Fruit fly (Drosophila melanogaster) whole organism, embryonic: Measurements from ENCODE around the gene Or85a.

Experiments used
- Aef1 ChIP-seq: fragments of 200-800 bp; sonication (Bioruptor generic); IDR thresholded peaks from 3 replicates; pipeline ENCODE4 v1.3.6; 2022; ENCODE audit warnings: missing biosample characterization, missing genetic modification characterization
- Asciz ChIP-seq: fragments of 200-800 bp; sonication (Bioruptor generic); optimal IDR thresholded peaks from 2 replicates; lab custom pipeline; 2017; ENCODE audit warnings: missing biosample characterization, mild to moderate bottlenecking, missing genetic modification characterization, missing genetic modification reagents
- CG10209 ChIP-seq: fragments of 200-800 bp; sonication (Bioruptor generic); optimal IDR thresholded peaks from 3 replicates; lab custom pipeline; 2017; ENCODE audit warnings: missing biosample characterization, mild to moderate bottlenecking, missing genetic modification characterization, missing genetic modification reagents
- CG10366 ChIP-seq: fragments of 200-800 bp; sonication (Bioruptor generic); IDR thresholded peaks from 2 replicates; pipeline ENCODE4 v1.3.6; 2022; ENCODE audit warnings: missing biosample characterization, missing genetic modification characterization
- CG12071 ChIP-seq: fragments of 200-800 bp; sonication (Bioruptor generic); optimal IDR thresholded peaks from 3 replicates; lab custom pipeline; 2018; ENCODE audit warnings: missing biosample characterization, mild to moderate bottlenecking, missing genetic modification characterization
- CG12219 ChIP-seq: fragments of 200-800 bp; sonication (Bioruptor generic); optimal IDR thresholded peaks from 3 replicates; lab custom pipeline; 2018; ENCODE audit warnings: missing biosample characterization, mild to moderate bottlenecking, missing genetic modification characterization
- CG12391 ChIP-seq: fragments of 200-800 bp; sonication (Bioruptor generic); optimal IDR thresholded peaks from 3 replicates; lab custom pipeline; 2018; ENCODE audit warnings: missing biosample characterization, mild to moderate bottlenecking, missing genetic modification characterization, moderate library complexity
- CG12659 ChIP-seq: fragments of 200-800 bp; sonication (Bioruptor generic); optimal IDR thresholded peaks from 3 replicates; lab custom pipeline; 2017; ENCODE audit warnings: mild to moderate bottlenecking, missing biosample characterization, missing genetic modification reagents, missing genetic modification characterization
- CG13296 ChIP-seq: fragments of 200-800 bp; sonication (Bioruptor generic); optimal IDR thresholded peaks from 3 replicates; lab custom pipeline; 2018; ENCODE audit warnings: missing biosample characterization, mild to moderate bottlenecking, missing genetic modification characterization
- CG14050 ChIP-seq: fragments of 200-800 bp; sonication (Bioruptor generic); IDR thresholded peaks from 3 replicates; pipeline ENCODE4 v1.3.6; 2022; ENCODE audit warnings: missing biosample characterization, missing genetic modification characterization
- CG15011 ChIP-seq: fragments of 200-800 bp; sonication (Bioruptor generic); optimal IDR thresholded peaks from 3 replicates; lab custom pipeline; 2018; ENCODE audit warnings: missing biosample characterization, mild to moderate bottlenecking, missing genetic modification characterization
- CG15479 ChIP-seq: fragments of 200-800 bp; sonication (Bioruptor generic); optimal IDR thresholded peaks from 3 replicates; lab custom pipeline; 2019; ENCODE audit warnings: missing biosample characterization, mild to moderate bottlenecking, missing genetic modification characterization, moderate library complexity
- CG18476 ChIP-seq: fragments of 200-800 bp; sonication (Bioruptor generic); optimal IDR thresholded peaks from 2 replicates; lab custom pipeline; 2016; ENCODE audit warnings: missing biosample characterization, mild to moderate bottlenecking, missing genetic modification characterization
- CG18619 ChIP-seq: fragments of 200-800 bp; sonication (Bioruptor generic); optimal IDR thresholded peaks from 3 replicates; lab custom pipeline; 2017; ENCODE audit warnings: missing biosample characterization, mild to moderate bottlenecking, missing genetic modification characterization
- CG30403 ChIP-seq: fragments of 200-800 bp; sonication (Bioruptor generic); optimal IDR thresholded peaks from 3 replicates; lab custom pipeline; 2016; ENCODE audit warnings: missing biosample characterization, missing genetic modification characterization
- CG31365 ChIP-seq: fragments of 200-800 bp; sonication (Bioruptor generic); optimal IDR thresholded peaks from 2 replicates; lab custom pipeline; 2018; ENCODE audit warnings: missing biosample characterization, mild to moderate bottlenecking, missing genetic modification characterization
- CG32532 ChIP-seq: fragments of 200-800 bp; sonication (Bioruptor generic); IDR thresholded peaks from 2 replicates; pipeline ENCODE4 v1.3.6; 2022; ENCODE audit warnings: missing biosample characterization, missing genetic modification characterization
- CG5180 ChIP-seq: fragments of 200-800 bp; sonication (Bioruptor generic); optimal IDR thresholded peaks from 3 replicates; lab custom pipeline; 2017; ENCODE audit warnings: missing biosample characterization, missing genetic modification characterization, mild to moderate bottlenecking, moderate library complexity, missing genetic modification reagents
- CG7786 ChIP-seq: fragments of 200-800 bp; sonication (Bioruptor generic); optimal IDR thresholded peaks from 2 replicates; lab custom pipeline; 2016; ENCODE audit warnings: missing biosample characterization, missing genetic modification characterization
- CG7963 ChIP-seq: fragments of 200-800 bp; sonication (Bioruptor generic); IDR thresholded peaks from 3 replicates; pipeline ENCODE4 v1.3.6; 2022; ENCODE audit warnings: missing biosample characterization, missing genetic modification characterization; ENCODE audit not compliant: partially characterized antibody
- CG8924 ChIP-seq: fragments of 200-800 bp; optimal IDR thresholded peaks from 3 replicates; lab custom pipeline; 2019; ENCODE audit warnings: missing biosample characterization, mild to moderate bottlenecking, missing genetic modification characterization, moderate library complexity
- D19A ChIP-seq: fragments of 200-800 bp; optimal IDR thresholded peaks from 3 replicates; lab custom pipeline; 2019; ENCODE audit warnings: missing biosample characterization, mild to moderate bottlenecking, missing genetic modification characterization, moderate library complexity
- Dad ChIP-seq: fragments of 200-800 bp; sonication (Bioruptor generic); optimal IDR thresholded peaks from 3 replicates; lab custom pipeline; 2016; ENCODE audit warnings: missing biosample characterization, missing genetic modification characterization
- Dek ChIP-seq: fragments of 200-800 bp; sonication (Bioruptor generic); optimal IDR thresholded peaks from 3 replicates; lab custom pipeline; 2019; ENCODE audit warnings: missing biosample characterization, mild to moderate bottlenecking, missing genetic modification characterization, moderate library complexity
- Drgx ChIP-seq: fragments of 200-800 bp; sonication (Bioruptor generic); IDR thresholded peaks from 2 replicates; pipeline ENCODE4 v1.3.6; 2022; ENCODE audit warnings: missing biosample characterization, missing genetic modification characterization
- Fer3 ChIP-seq: fragments of 200-800 bp; sonication (Bioruptor generic); optimal IDR thresholded peaks from 2 replicates; lab custom pipeline; 2018; ENCODE audit warnings: missing biosample characterization, mild to moderate bottlenecking, missing genetic modification characterization, moderate library complexity
- Hand ChIP-seq: fragments of 200-800 bp; sonication (Bioruptor generic); optimal IDR thresholded peaks from 2 replicates; lab custom pipeline; 2017; ENCODE audit warnings: mild to moderate bottlenecking, missing biosample characterization, missing genetic modification reagents, missing genetic modification characterization
- Hmr ChIP-seq: fragments of 200-800 bp; sonication (Bioruptor generic); optimal IDR thresholded peaks from 3 replicates; lab custom pipeline; 2017; ENCODE audit warnings: mild to moderate bottlenecking, missing biosample characterization, missing genetic modification reagents, missing genetic modification characterization
- Jarid2 ChIP-seq: fragments of 200-800 bp; sonication (Bioruptor generic); optimal IDR thresholded peaks from 3 replicates; lab custom pipeline; 2017; ENCODE audit warnings: mild to moderate bottlenecking, missing biosample characterization, missing genetic modification reagents, missing genetic modification characterization
- Med ChIP-seq: fragments of 200-800 bp; sonication (Bioruptor generic); peaks from one replicate; lab custom pipeline; 2016; ENCODE audit warnings: missing biosample characterization, missing genetic modification characterization, mild to moderate bottlenecking, inconsistent platforms, moderate library complexity
- Pdp1 ChIP-seq, 2 experiments: fragments of 200-800 bp; sonication (Bioruptor generic); optimal IDR thresholded peaks; 3 replicates each; lab custom pipeline; 2016; ENCODE audit warnings: missing biosample characterization in 2 of 2, missing genetic modification characterization in 2 of 2, mild to moderate bottlenecking in 1 of 2, moderate library complexity in 1 of 2
- Ptx1 ChIP-seq: fragments of 200-800 bp; sonication (Bioruptor generic); IDR thresholded peaks from 2 replicates; pipeline ENCODE4 v1.3.6; 2022; ENCODE audit warnings: missing biosample characterization, missing genetic modification characterization
- Rfx ChIP-seq: fragments of 200-800 bp; sonication (Bioruptor generic); IDR thresholded peaks from 2 replicates; pipeline ENCODE4 v1.3.6; 2022; ENCODE audit warnings: missing biosample characterization, missing genetic modification characterization
- Stat92E ChIP-seq, 3 experiments: fragments of >200 bp in 2 of 3; fragments of 200-800 bp in 1 of 3; sonication (Bioruptor generic) in 1 of 3; optimal IDR thresholded peaks; 2 replicates each; lab custom pipeline; 2017 to 2019; ENCODE audit warnings: missing biosample characterization in 3 of 3, missing genetic modification characterization in 3 of 3, mild to moderate bottlenecking in 1 of 3, moderate library complexity in 1 of 3
- Trl ChIP-seq, 3 experiments: fragments of >200 bp in 2 of 3; fragments of 200-800 bp in 1 of 3; sonication (Bioruptor generic) in 1 of 3; optimal IDR thresholded peaks; 2 replicates in 1 of 3; 3 replicates in 2 of 3; lab custom pipeline; 2016 to 2017; ENCODE audit warnings: missing biosample characterization in 1 of 3, missing genetic modification characterization in 1 of 3
- grau ChIP-seq: fragments of 200-800 bp; optimal IDR thresholded peaks from 3 replicates; lab custom pipeline; 2019; ENCODE audit warnings: missing biosample characterization, mild to moderate bottlenecking, missing genetic modification characterization, moderate library complexity
- grn ChIP-seq: fragments of 200-800 bp; sonication (Bioruptor generic); optimal IDR thresholded peaks from 3 replicates; lab custom pipeline; 2017; ENCODE audit warnings: missing biosample characterization, missing genetic modification characterization
- gt ChIP-seq: fragments of 200-800 bp; sonication (Bioruptor generic); IDR thresholded peaks from 2 replicates; pipeline ENCODE4 v1.3.6; 2022; ENCODE audit warnings: missing biosample characterization, missing genetic modification characterization
- her ChIP-seq: fragments of 200-800 bp; sonication (Bioruptor generic); optimal IDR thresholded peaks from 2 replicates; lab custom pipeline; 2016; ENCODE audit warnings: missing biosample characterization, missing genetic modification characterization
- hkb ChIP-seq, 2 experiments: fragments of 200-800 bp in 1 of 2; fragments of >200 bp in 1 of 2; sonication (Bioruptor generic) in 1 of 2; IDR thresholded peaks in 1 of 2; optimal IDR thresholded peaks in 1 of 2; 2 replicates each; pipeline versions ENCODE4 v1.3.6 to Lab custom; 2017 to 2022; ENCODE audit warnings: missing biosample characterization in 1 of 2, missing genetic modification characterization in 1 of 2
- lilli ChIP-seq: fragments of 200-800 bp; sonication (Bioruptor generic); optimal IDR thresholded peaks from 3 replicates; lab custom pipeline; 2016; ENCODE audit warnings: missing biosample characterization, missing genetic modification characterization
- row ChIP-seq: fragments of 200-800 bp; sonication (Bioruptor generic); IDR thresholded peaks from 3 replicates; pipeline ENCODE4 v1.3.6; 2022; ENCODE audit warnings: missing biosample characterization, missing genetic modification characterization
- sens ChIP-seq: fragments of 200-800 bp; sonication (Bioruptor generic); peaks from one replicate; lab custom pipeline; 2016; ENCODE audit warnings: missing biosample characterization, missing genetic modification characterization
- slbo ChIP-seq: fragments of 200-800 bp; sonication (Bioruptor generic); IDR thresholded peaks from 2 replicates; pipeline ENCODE4 v1.3.6; 2022; ENCODE audit warnings: missing biosample characterization, missing genetic modification characterization
- sug ChIP-seq: fragments of 200-800 bp; optimal IDR thresholded peaks from 2 replicates; lab custom pipeline; 2019; ENCODE audit warnings: missing biosample characterization, mild to moderate bottlenecking, missing genetic modification characterization, moderate library complexity
- vvl ChIP-seq: fragments of 200-800 bp; sonication (Bioruptor generic); IDR thresholded peaks from 2 replicates; pipeline ENCODE4 v1.3.6; 2022; ENCODE audit warnings: missing biosample characterization, missing genetic modification characterization

Or85a gene

dm6 chr3R:8317215-8317614 lies 4.3 kb upstream of the Or85a start, which contains the start of gene Ctr1B (continued):
- TF ChIP-seq grn (GFP tag; lab: Kevin White, UChicago) (peak; percentile 92), Dad (GFP tag; lab: Kevin White, UChicago) (no peak), sug (tag; lab: Kevin White, UChicago) (peak; percentile 81), her (GFP tag; lab: Kevin White, UChicago) (no peak), Stat92E (GFP tag; optimal IDR thresholded peaks at IDR 0.05; lab: Kevin White, UChicago) (no peak)

dm6 chr3R:8317709-8318335 lies 3.7 kb upstream of the Or85a start:
- peak in 1 of 2 experiments; percentile 69 for TF ChIP-seq Pdp1 (GFP tag; optimal IDR thresholded peaks at IDR 0.05; lab: Kevin White, UChicago)
- no peak for TF ChIP-seq Aef1 (GFP tag; lab: Robert Waterston, UW)
- TF ChIP-seq CG12219 (GFP tag; lab: Kevin White, UChicago), result peak; percentile 14
- peak; percentile 56 for TF ChIP-seq Fer3 (tag; lab: Kevin White, UChicago)
- TF ChIP-seq CG30403 (GFP tag; lab: Kevin White, UChicago), result peak; percentile 3
- no peak for TF ChIP-seq D19A (tag; lab: Kevin White, UChicago)
- TF ChIP-seq Dek (tag; lab: Kevin White, UChicago), result peak; percentile 33
- peak; percentile 13 for TF ChIP-seq CG15011 (GFP tag; lab: Kevin White, UChicago)
- peak; percentile 48 for TF ChIP-seq Drgx (GFP tag; lab: Robert Waterston, UW)
- no peak for TF ChIP-seq hkb (optimal IDR thresholded peaks at IDR 0.05; lab: Kevin White, UChicago)
- peak; percentile 15; the same call in 1 of the 2 replicates for TF ChIP-seq hkb (GFP tag; IDR thresholded peaks at IDR 0.05; lab: Robert Waterston, UW)
- TF ChIP-seq CG12659 (GFP tag; lab: Kevin White, UChicago), result peak; percentile 12
- peak; percentile 42 for TF ChIP-seq CG13296 (GFP tag; lab: Kevin White, UChicago)
- TF ChIP-seq Ptx1 (GFP tag; lab: Robert Waterston, UW), result no peak
- TF ChIP-seq slbo, result peak; percentile 49; the same call in 1 of the 2 replicates
- peak; percentile 9 for TF ChIP-seq CG12071 (GFP tag; lab: Kevin White, UChicago)
- TF ChIP-seq row (GFP tag; lab: Robert Waterston, UW), result peak; percentile 47; the same call in 1 of the 3 replicates
- peak; percentile 26 for TF ChIP-seq Asciz
- TF ChIP-seq Hand (GFP tag; lab: Kevin White, UChicago), result peak; percentile 1
- TF ChIP-seq CG18476 (GFP tag; lab: Kevin White, UChicago), result no peak
- peak; percentile 6 for TF ChIP-seq CG31365 (tag; lab: Kevin White, UChicago)
- TF ChIP-seq CG10209 (GFP tag; lab: Kevin White, UChicago), result peak; percentile 18
- TF ChIP-seq CG14050 (GFP tag; lab: Robert Waterston, UW), result no peak
- TF ChIP-seq Jarid2 (GFP tag; lab: Kevin White, UChicago), result peak; percentile 47
- no peak for TF ChIP-seq gt (GFP tag; lab: Robert Waterston, UW)
- peak; percentile 13 for TF ChIP-seq CG15479 (GFP tag; lab: Kevin White, UChicago)
- peak; percentile 45 for TF ChIP-seq CG5180 (GFP tag; lab: Kevin White, UChicago)
- peak; percentile 48; the same call in 1 of the 2 replicates for TF ChIP-seq CG32532
- peak; percentile 68 for TF ChIP-seq CG10366
- TF ChIP-seq Hmr (GFP tag; lab: Kevin White, UChicago), result peak; percentile 53
- TF ChIP-seq grau (tag; lab: Kevin White, UChicago), result peak; percentile 49
- peak; percentile 42; the same call in 1 of the 2 replicates for TF ChIP-seq vvl (GFP tag; lab: Robert Waterston, UW)
- TF ChIP-seq lilli, result peak; percentile 25
- peak; percentile 25 for TF ChIP-seq CG8924 (tag; lab: Kevin White, UChicago)
- TF ChIP-seq Med (GFP tag; lab: Kevin White, UChicago), result peak; percentile 79
- TF ChIP-seq Rfx, result peak; percentile 51; the same call in 1 of the 2 replicates
- TF ChIP-seq sens, result peak; percentile 72
- peak; percentile 23 for TF ChIP-seq CG12391 (tag; lab: Kevin White, UChicago)
- peak in 1 of 2 experiments; percentile 60 for TF ChIP-seq Trl (optimal IDR thresholded peaks at IDR 0.05; lab: Kevin White, UChicago)
- TF ChIP-seq Trl (GFP tag; optimal IDR thresholded peaks at IDR 0.05; lab: Kevin White, UChicago), result no peak
- TF ChIP-seq CG7786, result no peak
- no peak for TF ChIP-seq CG18619 (GFP tag; lab: Kevin White, UChicago)
- no peak for TF ChIP-seq CG7963
